Worm (Caenorhabditis elegans) whole organism, late embryonic: Measurements from ENCODE around the gene spl-1.

Experiments used
- C08G9.2 ChIP-seq: sonication (generic microtip); optimal IDR thresholded peaks from 2 replicates; lab custom pipeline; 2016; ENCODE audit warnings: mild to moderate bottlenecking, missing genetic modification characterization, moderate library complexity, missing compliant biosample characterization
- F13H6.1 ChIP-seq: sonication (generic microtip); optimal IDR thresholded peaks from 2 replicates; lab custom pipeline; 2016; ENCODE audit warnings: missing genetic modification characterization, missing compliant biosample characterization
- K09A11.1 ChIP-seq: sonication (generic microtip); optimal IDR thresholded peaks from 2 replicates; lab custom pipeline; 2017; ENCODE audit warnings: antibody characterized with exemption, mild to moderate bottlenecking, missing genetic modification characterization, missing compliant biosample characterization; ENCODE audit not compliant: insufficient read depth
- Y22D7AL.16 ChIP-seq: sonication (generic microtip); optimal IDR thresholded peaks from 2 replicates; lab custom pipeline; 2016; ENCODE audit warnings: missing genetic modification characterization, missing compliant biosample characterization
- ceh-14 ChIP-seq: sonication (generic microtip); optimal IDR thresholded peaks from 2 replicates; lab custom pipeline; 2016; ENCODE audit warnings: missing genotype, missing genetic modification characterization, missing compliant biosample characterization
- ceh-19 ChIP-seq: fragments of 200-800 bp; sonication (Bioruptor generic); optimal IDR thresholded peaks from 2 replicates; lab custom pipeline; 2018; ENCODE audit warnings: mild to moderate bottlenecking, missing genetic modification characterization, missing compliant biosample characterization
- ceh-2 ChIP-seq: sonication (generic microtip); optimal IDR thresholded peaks from 2 replicates; lab custom pipeline; 2016; ENCODE audit warnings: missing genotype, missing genetic modification characterization, missing compliant biosample characterization
- ceh-45 ChIP-seq: fragments of 200-800 bp; sonication (Bioruptor generic); IDR thresholded peaks from 2 replicates; pipeline ENCODE4 v1.3.6; 2022; ENCODE audit warnings: missing genetic modification reagents, missing genetic modification characterization, missing compliant biosample characterization
- ceh-6 ChIP-seq: fragments of 200-800 bp; sonication (Bioruptor generic); optimal IDR thresholded peaks from 2 replicates; lab custom pipeline; 2018; ENCODE audit warnings: mild to moderate bottlenecking, missing genetic modification characterization, missing compliant biosample characterization
- che-1 ChIP-seq: sonication (generic microtip); optimal IDR thresholded peaks from 2 replicates; lab custom pipeline; 2016; ENCODE audit warnings: mild to moderate bottlenecking, missing genetic modification characterization, missing compliant biosample characterization
- dmd-4 ChIP-seq: sonication (generic microtip); optimal IDR thresholded peaks from 2 replicates; lab custom pipeline; 2016; ENCODE audit warnings: borderline replicate concordance, missing genetic modification characterization, missing compliant biosample characterization
- dve-1 ChIP-seq: sonication (generic microtip); optimal IDR thresholded peaks from 2 replicates; lab custom pipeline; 2017; ENCODE audit warnings: antibody characterized with exemption, mild to moderate bottlenecking, missing genetic modification characterization, missing compliant biosample characterization
- elt-2 ChIP-seq: sonication (generic microtip); optimal IDR thresholded peaks from 2 replicates; lab custom pipeline; 2016; ENCODE audit warnings: missing genetic modification reagents, missing genetic modification characterization, missing compliant biosample characterization
- elt-4 ChIP-seq: sonication (generic microtip); optimal IDR thresholded peaks from 2 replicates; lab custom pipeline; 2016; ENCODE audit warnings: missing genetic modification characterization, missing compliant biosample characterization
- ets-4 ChIP-seq: sonication (generic microtip); optimal IDR thresholded peaks from 2 replicates; lab custom pipeline; 2016; ENCODE audit warnings: missing genetic modification characterization, missing compliant biosample characterization
- gmeb-2 ChIP-seq: sonication (generic microtip); optimal IDR thresholded peaks from 2 replicates; lab custom pipeline; 2016; ENCODE audit warnings: missing genetic modification characterization, inconsistent platforms, missing compliant biosample characterization
- hlh-13 ChIP-seq: fragments of 200-800 bp; sonication (Bioruptor generic); optimal IDR thresholded peaks from 2 replicates; lab custom pipeline; 2018; ENCODE audit warnings: mild to moderate bottlenecking, missing genetic modification characterization, missing compliant biosample characterization
- hlh-15 ChIP-seq: sonication (generic microtip); optimal IDR thresholded peaks from 2 replicates; lab custom pipeline; 2016; ENCODE audit warnings: missing genetic modification characterization, missing compliant biosample characterization
- hlh-30 ChIP-seq: sonication (generic microtip); optimal IDR thresholded peaks from 2 replicates; lab custom pipeline; 2017; ENCODE audit warnings: antibody characterized with exemption, missing genetic modification characterization, missing compliant biosample characterization; ENCODE audit not compliant: insufficient read depth
- hlh-6 ChIP-seq: sonication (generic microtip); optimal IDR thresholded peaks from 2 replicates; lab custom pipeline; 2016; ENCODE audit warnings: missing genotype, missing genetic modification characterization, missing compliant biosample characterization
- lim-6 ChIP-seq: sonication (generic microtip); optimal IDR thresholded peaks from 2 replicates; lab custom pipeline; 2016; ENCODE audit warnings: missing genetic modification characterization, missing compliant biosample characterization
- lin-11 ChIP-seq: fragments of 200-800 bp; sonication (Bioruptor generic); optimal IDR thresholded peaks from 2 replicates; lab custom pipeline; 2018; ENCODE audit warnings: mild to moderate bottlenecking, missing genetic modification characterization, missing compliant biosample characterization
- mec-3 ChIP-seq: sonication (generic microtip); optimal IDR thresholded peaks from 2 replicates; lab custom pipeline; 2016; ENCODE audit warnings: borderline replicate concordance, missing genetic modification characterization, missing compliant biosample characterization
- nhr-11 ChIP-seq: fragments of 150-350 bp; optimal IDR thresholded peaks from 2 replicates; lab custom pipeline; 2014; ENCODE audit warnings: missing biosample characterization, missing genetic modification characterization
- pat-9 ChIP-seq: fragments of 200-800 bp; sonication (Bioruptor generic); optimal IDR thresholded peaks from 2 replicates; lab custom pipeline; 2018; ENCODE audit warnings: mild to moderate bottlenecking, missing genetic modification characterization, moderate library complexity, missing compliant biosample characterization
- pax-1 ChIP-seq: fragments of 150-350 bp; optimal IDR thresholded peaks from 2 replicates; lab custom pipeline; 2014; ENCODE audit warnings: missing biosample characterization, missing genetic modification characterization
- pha-2 ChIP-seq: sonication (generic microtip); optimal IDR thresholded peaks from 2 replicates; lab custom pipeline; 2017; ENCODE audit warnings: mild to moderate bottlenecking, missing genetic modification characterization, missing compliant biosample characterization
- pqm-1 ChIP-seq: sonication (generic microtip); optimal IDR thresholded peaks from 2 replicates; lab custom pipeline; 2016; ENCODE audit warnings: missing genetic modification characterization, missing compliant biosample characterization
- pros-1 ChIP-seq: fragments of 150-350 bp; optimal IDR thresholded peaks from 2 replicates; lab custom pipeline; 2014; ENCODE audit warnings: missing biosample characterization, missing genetic modification reagents, missing genetic modification characterization
- tbx-7 ChIP-seq: sonication (generic microtip); optimal IDR thresholded peaks from 2 replicates; lab custom pipeline; 2016; ENCODE audit warnings: missing genotype, missing genetic modification characterization, missing compliant biosample characterization
- unc-42 ChIP-seq: sonication (generic microtip); optimal IDR thresholded peaks from 2 replicates; lab custom pipeline; 2016; ENCODE audit warnings: missing genotype, missing genetic modification characterization, missing compliant biosample characterization
- unc-55 ChIP-seq: sonication (generic microtip); optimal IDR thresholded peaks from 2 replicates; lab custom pipeline; 2017; ENCODE audit warnings: missing biosample characterization, missing genetic modification reagents, missing genetic modification characterization
- unc-86 ChIP-seq: sonication (generic microtip); optimal IDR thresholded peaks from 2 replicates; lab custom pipeline; 2016; ENCODE audit warnings: missing genetic modification characterization, missing compliant biosample characterization

The spl-1 gene

ce11 chrIV:385150-385937, 2.4 kb upstream of the spl-1 start, which contains the start of gene rps-24 (continued):
- TF ChIP-seq K09A11.1 (tag; lab: Kevin White, UChicago): peak; percentile 17
- peak; percentile 85 for TF ChIP-seq ceh-19 (GFP tag; lab: Kevin White, UChicago)
- peak; percentile 92 for TF ChIP-seq tbx-7 (tag; lab: Kevin White, UChicago)
- peak; percentile 49 for TF ChIP-seq hlh-13
- TF ChIP-seq hlh-30 (tag; lab: Kevin White, UChicago): peak; percentile 26
- TF ChIP-seq che-1: peak; percentile 43
- peak; percentile 96 for TF ChIP-seq C08G9.2 (tag; lab: Kevin White, UChicago)
- TF ChIP-seq elt-4 (tag; lab: Kevin White, UChicago): peak; percentile 88
- TF ChIP-seq ceh-45 (GFP tag; lab: Robert Waterston, UW): peak; percentile 68
- TF ChIP-seq dve-1 (tag; lab: Kevin White, UChicago): peak; percentile 61
- TF ChIP-seq ceh-14 (tag; lab: Kevin White, UChicago): peak; percentile 98
- TF ChIP-seq F13H6.1: peak; percentile 96
- TF ChIP-seq gmeb-2 (tag; lab: Kevin White, UChicago): peak; percentile 36
- peak; percentile 95 for TF ChIP-seq unc-42 (tag; lab: Kevin White, UChicago)
- peak; percentile 98 for TF ChIP-seq mec-3 (tag; lab: Kevin White, UChicago)
- TF ChIP-seq dmd-4 (tag; lab: Kevin White, UChicago): peak; percentile 93
- TF ChIP-seq ceh-2: peak; percentile 98
- peak; percentile 86 for TF ChIP-seq hlh-6 (tag; lab: Kevin White, UChicago)
- TF ChIP-seq ets-4 (tag; lab: Kevin White, UChicago): peak; percentile 96
- peak; percentile 10 for TF ChIP-seq pax-1 (tag; lab: Kevin White, UChicago)
- TF ChIP-seq ceh-6 (GFP tag; lab: Kevin White, UChicago): peak; percentile 48
- TF ChIP-seq, all 69 proteins: peak for 55; not testable (repeated sequence) for 14

ce11 chrIV:379605-380004, 3.4 kb downstream of the spl-1 start:
- no peak for TF ChIP-seq pat-9

ce11 chrIV:378838-379237, 4.1 kb downstream of the spl-1 start:
- TF ChIP-seq unc-55 (GFP tag; lab: Kevin White, UChicago): peak; percentile 68
- TF ChIP-seq hlh-15: no peak

- TF ChIP-seq lim-6: no peak
- no peak for TF ChIP-seq pha-2
- no peak for TF ChIP-seq unc-86 (tag; lab: Kevin White, UChicago)
- TF ChIP-seq pqm-1 (tag; lab: Kevin White, UChicago): no peak
- no peak for TF ChIP-seq tbx-7 (tag; lab: Kevin White, UChicago)
Measured at ce11 chrIV:378367-378766, 4.6 kb downstream of the spl-1 start.

- TF ChIP-seq mec-3 (tag; lab: Kevin White, UChicago) (no peak), F13H6.1 (no peak), lim-6 (no peak), pros-1 (tag; lab: Kevin White, UChicago) (no peak), Y22D7AL.16 (tag; lab: Kevin White, UChicago) (no peak), unc-86 (tag; lab: Kevin White, UChicago) (no peak), nhr-11 (tag; lab: Kevin White, UChicago) (no peak), elt-2 (tag; lab: Kevin White, UChicago) (no peak), tbx-7 (tag; lab: Kevin White, UChicago) (no peak), lin-11 (no peak)
- TF ChIP-seq, all 69 proteins: peak for 0
Measured at ce11 chrIV:377791-378190, 5.2 kb downstream of the spl-1 start.
